Fruit fly (Drosophila melanogaster): ENCODE measurements around the gene CG14298.

Gene CG14298

dm6 chr3R:18918872-18919339, 43.6 kb downstream of the CG14298 start (continued):
- TF ChIP-seq CG32767 (GFP tag; IDR thresholded peaks at IDR 0.05): peak; percentile 10; the same call in 1 of the 2 replicates
- peak; percentile 30; the same call in 1 of the 2 replicates for TF ChIP-seq wdn (GFP tag; IDR thresholded peaks at IDR 0.05)
- TF ChIP-seq abd-A (tag; optimal IDR thresholded peaks at IDR 0.05): peak; percentile 85
- peak; percentile 30 for TF ChIP-seq CG17385 (GFP tag; optimal IDR thresholded peaks at IDR 0.05)
- TF ChIP-seq HLHmδ (GFP tag; optimal IDR thresholded peaks at IDR 0.05): no peak
- TF ChIP-seq CG14860 (GFP tag; IDR thresholded peaks at IDR 0.05; ENCODE audit: partially characterized antibody): no peak
- TF ChIP-seq CG11456 (GFP tag; IDR thresholded peaks at IDR 0.05): no peak
- no peak for TF ChIP-seq shn (GFP tag; optimal IDR thresholded peaks at IDR 0.05)
- TF ChIP-seq dpn (GFP tag; optimal IDR thresholded peaks at IDR 0.05): peak in 1 of 2 experiments; percentile 1
- TF ChIP-seq Ptx1 (GFP tag; IDR thresholded peaks at IDR 0.05): 0 out of 2 replicates have a peak, but pooled peaks have one; percentile 27
- peak; percentile 22 for TF ChIP-seq zfh2 (GFP tag; optimal IDR thresholded peaks at IDR 0.05)
- no peak for TF ChIP-seq sima (GFP tag; optimal IDR thresholded peaks at IDR 0.05)
- no peak for TF ChIP-seq lbe (GFP tag; optimal IDR thresholded peaks at IDR 0.05)
- peak; percentile 5 for TF ChIP-seq Hand (GFP tag; optimal IDR thresholded peaks at IDR 0.05)
- TF ChIP-seq lilli (GFP tag; optimal IDR thresholded peaks at IDR 0.05): peak; percentile 28
- TF ChIP-seq CG12769 (tag; optimal IDR thresholded peaks at IDR 0.05): peak; percentile 58
- TF ChIP-seq Poxn (GFP tag; IDR thresholded peaks at IDR 0.05): no peak
- no peak for TF ChIP-seq br (optimal IDR thresholded peaks at IDR 0.05)
- peak; percentile 52 for TF ChIP-seq Hmr (GFP tag; optimal IDR thresholded peaks at IDR 0.05)
- peak; percentile 22 for TF ChIP-seq CG6854 (GFP tag; optimal IDR thresholded peaks at IDR 0.05)
- TF ChIP-seq CG15514 (GFP tag; optimal IDR thresholded peaks at IDR 0.05): peak; percentile 43
- no peak for TF ChIP-seq CG7786 (GFP tag; optimal IDR thresholded peaks at IDR 0.05)
- TF ChIP-seq Gsc (GFP tag; IDR thresholded peaks at IDR 0.05): no peak
- TF ChIP-seq CG18764 (GFP tag; optimal IDR thresholded peaks at IDR 0.05): no peak
- TF ChIP-seq chinmo (GFP tag; IDR thresholded peaks at IDR 0.05; ENCODE audit: partially characterized antibody): peak; percentile 86; the same call in 2 of the 4 replicates
- no peak for TF ChIP-seq phol (tag; optimal IDR thresholded peaks at IDR 0.05)
- TF ChIP-seq exex (tag; optimal IDR thresholded peaks at IDR 0.05): peak; percentile 99
- peak; percentile 32; the same call in 1 of the 2 replicates for TF ChIP-seq Rfx (GFP tag; IDR thresholded peaks at IDR 0.05)
- TF ChIP-seq gt (GFP tag; IDR thresholded peaks at IDR 0.05): no peak
- TF ChIP-seq CG10274 (GFP tag; optimal IDR thresholded peaks at IDR 0.05): no peak
- no peak for TF ChIP-seq CG30020 (tag; optimal IDR thresholded peaks at IDR 0.05)
- no peak for TF ChIP-seq CG9215 (GFP tag; IDR thresholded peaks at IDR 0.05)
- TF ChIP-seq Eip74EF (GFP tag; optimal IDR thresholded peaks at IDR 0.05): peak in 1 of 2 experiments; percentile 19
- TF ChIP-seq zf30C (GFP tag; optimal IDR thresholded peaks at IDR 0.05): no peak
- no peak for TF ChIP-seq CG4617 (GFP tag; optimal IDR thresholded peaks at IDR 0.05; ENCODE audit: borderline replicate concordance)
- no peak for TF ChIP-seq CG17568 (GFP tag; optimal IDR thresholded peaks at IDR 0.05)
- TF ChIP-seq Fer1 (GFP tag; optimal IDR thresholded peaks at IDR 0.05): peak; percentile 53
- peak; percentile 84 for TF ChIP-seq NFAT (GFP tag; IDR thresholded peaks at IDR 0.05)
- no peak for TF ChIP-seq CG6654 (GFP tag; optimal IDR thresholded peaks at IDR 0.05)
- TF ChIP-seq kah (GFP tag; optimal IDR thresholded peaks at IDR 0.05): peak; percentile 85
- no peak for TF ChIP-seq CG18476 (GFP tag; optimal IDR thresholded peaks at IDR 0.05)
- TF ChIP-seq CG30403 (GFP tag; optimal IDR thresholded peaks at IDR 0.05): no peak
- no peak for TF ChIP-seq pan (optimal IDR thresholded peaks at IDR 0.05)
- peak in 1 of 2 experiments; percentile 31 for TF ChIP-seq pan (GFP tag; optimal IDR thresholded peaks at IDR 0.05 in 1 of 2, IDR thresholded peaks at IDR 0.05 in 1 of 2)
- peak; percentile 46 for TF ChIP-seq BtbVII (GFP tag; optimal IDR thresholded peaks at IDR 0.05)
- peak; percentile 46 for TF ChIP-seq Deaf1 (tag; optimal IDR thresholded peaks at IDR 0.05)
- TF ChIP-seq ara (GFP tag; IDR thresholded peaks at IDR 0.05): no peak
- TF ChIP-seq CG16815 (GFP tag; optimal IDR thresholded peaks at IDR 0.05): no peak
- no peak for TF ChIP-seq Six4 (GFP tag; optimal IDR thresholded peaks at IDR 0.05)
- no peak for TF ChIP-seq ci (GFP tag; IDR thresholded peaks at IDR 0.05)
- TF ChIP-seq aop (GFP tag; IDR thresholded peaks at IDR 0.05): no peak
